Worm (Caenorhabditis elegans) whole organism, L2 larva: ENCODE results near the gene tsp-14.

ENCODE experiments used
- ama-1 ChIP-seq: fragments of 150-350 bp; optimal IDR thresholded peaks from 2 replicates; lab custom pipeline; 2018; ENCODE audit warnings: inconsistent platforms
- lsy-2 ChIP-seq, 2 experiments: fragments of 150-350 bp in 1 of 2; sonication (generic microtip) in 1 of 2; optimal IDR thresholded peaks; 2 replicates each; lab custom pipeline; 2014 to 2017; ENCODE audit warnings: missing biosample characterization in 2 of 2, missing genetic modification characterization in 2 of 2
- nhr-11 ChIP-seq: fragments of 150-350 bp; optimal IDR thresholded peaks from 2 replicates; lab custom pipeline; 2014; ENCODE audit warnings: missing biosample characterization, missing genetic modification characterization
- skn-1 ChIP-seq: sonication (generic microtip); optimal IDR thresholded peaks from 2 replicates; lab custom pipeline; 2017; ENCODE audit warnings: missing biosample characterization, missing genetic modification characterization
- snpc-4 ChIP-seq: fragments of 150-350 bp; optimal IDR thresholded peaks from 2 replicates; lab custom pipeline; 2014; ENCODE audit warnings: missing biosample characterization, missing genetic modification characterization

DNA sequence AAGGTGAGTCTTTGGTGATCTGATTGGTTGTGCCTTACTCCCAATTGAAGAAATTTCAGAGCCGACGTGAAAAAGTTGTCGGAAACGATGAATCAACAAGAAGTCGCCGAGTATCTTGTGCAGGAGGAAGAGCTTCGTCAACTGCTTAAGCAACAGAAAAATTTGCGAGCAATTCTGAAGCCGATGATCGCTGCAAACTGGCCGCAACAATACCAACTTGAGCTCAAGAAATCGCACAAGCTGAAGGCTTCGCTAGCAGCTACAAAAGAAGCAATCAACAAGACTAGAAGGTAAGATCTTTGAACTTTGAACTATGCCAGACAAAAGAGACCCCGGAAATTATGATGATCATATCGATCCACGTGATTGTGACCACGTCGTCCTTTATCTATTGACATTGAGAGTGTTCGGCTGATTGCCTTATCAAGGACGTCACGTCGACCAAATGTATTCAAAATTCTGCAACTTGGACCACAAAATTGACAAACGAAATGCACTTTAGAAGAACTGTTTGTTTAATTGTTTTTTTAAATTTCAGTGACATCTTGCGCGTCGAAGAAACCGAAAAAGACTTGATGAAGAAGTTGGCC is 34.6 kb upstream of the tsp-14 start:
- no peak for TF ChIP-seq ama-1 (lab: Kevin White, UChicago)
- no peak for TF ChIP-seq lsy-2 (tag; optimal IDR thresholded peaks at IDR 0.05; lab: Kevin White, UChicago)
- TF ChIP-seq skn-1 (tag; lab: Kevin White, UChicago), result no peak
- no peak for TF ChIP-seq nhr-11 (tag; lab: Kevin White, UChicago)
- no peak for TF ChIP-seq snpc-4 (tag; lab: Kevin White, UChicago)
